Worm (Caenorhabditis elegans) whole organism, dauer: ENCODE measurements around the gene R05G9R.1.

Experiments
- unc-62 ChIP-seq: sonication (generic microtip); optimal IDR thresholded peaks from 2 replicates; lab custom pipeline; 2017; ENCODE audit warnings: missing biosample characterization, missing genetic modification reagents, missing genetic modification characterization

Gene R05G9R.1

DNA sequence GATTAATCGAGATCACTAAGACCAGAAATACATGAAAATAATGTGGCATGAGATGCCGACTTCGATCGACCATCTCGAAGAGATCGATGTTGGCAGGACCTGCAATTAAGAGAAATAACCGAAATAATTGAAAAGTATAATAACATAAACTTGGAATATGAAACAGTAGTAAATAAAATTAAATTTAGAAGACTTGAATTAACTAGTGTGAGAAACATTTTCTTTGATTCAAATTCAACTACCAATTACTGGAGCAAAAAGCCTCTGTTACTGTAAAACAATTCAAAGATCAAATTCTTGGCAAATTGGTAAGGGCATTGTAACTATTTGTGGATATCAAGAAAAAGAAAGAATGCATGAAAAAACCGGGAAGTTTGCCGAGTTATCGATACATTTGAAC lies at the start of gene R05G9R.1:
Gene R05G9R.1, minus strand, starts transcription at position 101 of the 400 bp plus-strand sequence.
- no peak for TF ChIP-seq unc-62 (GFP tag; lab: Kevin White, UChicago)

DNA sequence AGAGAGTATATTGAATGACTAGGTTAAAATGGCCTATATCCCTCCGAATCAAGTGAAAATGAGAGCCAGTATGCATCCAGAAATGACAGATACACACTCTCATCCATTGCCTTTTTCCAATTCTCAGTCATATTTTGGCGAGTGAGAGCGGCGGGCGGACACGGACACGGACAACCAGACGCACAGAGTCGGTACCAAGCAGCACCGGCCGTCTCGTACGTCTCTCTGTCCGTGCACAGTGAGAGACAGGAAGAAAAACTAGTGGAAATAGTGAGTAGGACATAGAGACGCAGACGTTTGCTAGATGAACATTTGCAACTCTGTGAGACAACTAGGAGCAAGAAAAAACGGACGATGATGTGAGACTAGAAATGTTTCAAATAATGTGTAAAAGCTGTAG lies 49.4 kb upstream of the R05G9R.1 start:
- TF ChIP-seq unc-62 (GFP tag; lab: Kevin White, UChicago): no peak

DNA sequence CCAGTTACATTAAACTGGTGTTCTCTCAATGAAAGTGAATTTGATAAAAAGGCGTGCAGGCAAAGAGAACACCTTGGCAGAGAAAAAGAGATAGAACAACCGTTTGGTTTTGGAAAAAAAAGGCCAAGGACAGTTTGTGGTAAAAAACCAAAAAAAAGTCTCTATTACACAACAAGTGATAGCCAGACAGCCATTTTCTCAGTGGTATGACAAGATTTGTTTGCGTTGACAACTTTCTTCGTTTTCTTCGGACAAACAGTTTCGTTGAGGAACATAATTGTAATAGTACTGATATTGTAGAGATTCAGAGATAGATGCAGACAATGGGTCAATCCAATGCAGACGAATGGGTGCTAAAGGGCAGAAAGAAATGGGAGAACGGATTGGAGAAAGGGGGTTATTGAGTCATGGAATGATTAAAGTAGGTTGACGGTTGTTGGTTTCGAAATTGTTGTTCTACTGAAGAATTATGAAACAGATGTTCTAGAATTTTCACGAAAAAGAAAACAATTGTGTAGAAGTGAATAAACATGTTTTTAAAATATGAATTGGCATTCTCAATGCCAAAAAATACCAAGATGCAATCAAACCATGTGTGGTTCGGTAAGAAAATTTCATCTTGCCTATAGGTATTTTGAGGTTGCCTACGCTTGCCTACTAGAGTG lies 48.5 kb upstream of the R05G9R.1 start:
- TF ChIP-seq unc-62 (GFP tag; lab: Kevin White, UChicago): no peak

DNA sequence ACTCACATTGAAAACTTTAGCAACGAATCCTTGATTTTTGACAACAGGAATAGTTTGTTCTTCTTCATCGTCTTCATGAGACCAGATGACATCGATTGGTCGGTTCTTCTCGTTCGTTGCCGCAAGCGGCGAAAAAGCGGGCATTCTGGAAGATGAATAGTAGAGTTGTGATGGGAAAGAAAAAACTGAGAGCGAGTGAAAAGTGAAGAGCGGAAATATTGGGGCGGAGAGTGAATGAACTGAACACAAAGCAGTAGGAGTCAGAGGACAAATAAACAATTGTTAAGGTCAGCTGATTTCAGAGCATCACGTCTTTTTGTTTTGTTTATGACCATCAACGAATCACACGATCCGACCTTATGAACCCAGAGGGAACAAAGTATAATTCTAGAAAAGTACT lies 47.5 kb upstream of the R05G9R.1 start, which contains the start of gene F18C5.10:
Gene F18C5.10, minus strand, starts transcription at position 145 of the 400 bp plus-strand sequence.
- TF ChIP-seq unc-62 (GFP tag; lab: Kevin White, UChicago): no peak

DNA sequence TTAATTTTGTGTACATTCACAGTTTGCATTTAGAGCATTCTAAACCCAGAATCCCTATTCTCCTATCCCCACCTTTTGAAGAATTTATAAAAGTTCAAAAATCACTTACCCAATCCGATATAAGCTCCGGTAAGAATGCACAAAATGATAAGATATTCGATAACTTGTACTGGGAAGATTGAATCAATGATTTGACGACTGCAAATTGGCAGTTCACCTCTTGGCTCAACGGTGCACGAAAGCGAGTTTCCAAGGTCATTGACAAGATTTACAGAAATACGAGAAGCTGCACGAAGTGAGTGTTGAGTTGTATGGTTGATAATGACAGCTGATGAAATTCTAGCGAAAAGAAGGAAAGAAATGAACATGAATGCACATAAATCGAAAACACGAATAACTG lies 46.5 kb upstream of the R05G9R.1 start:
- no peak for TF ChIP-seq unc-62 (GFP tag; lab: Kevin White, UChicago)

DNA sequence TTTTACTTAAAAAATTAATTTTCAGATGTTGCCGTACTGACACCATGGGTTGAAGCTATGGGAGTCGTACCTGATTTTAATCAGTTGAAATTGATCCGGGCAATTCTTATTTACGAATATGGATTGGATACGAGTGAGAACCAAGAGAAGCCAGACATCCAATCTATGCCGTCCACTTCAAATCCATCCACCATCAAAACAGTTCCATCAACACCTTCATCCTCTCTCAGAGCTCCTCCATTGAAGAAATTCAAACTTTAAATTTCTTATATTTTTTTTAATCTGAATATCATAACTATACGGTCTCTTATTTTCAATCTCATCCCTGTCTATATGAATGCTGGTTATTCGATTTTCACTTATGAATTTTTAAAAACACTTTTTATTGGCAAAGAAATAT lies 45.1 kb upstream of the R05G9R.1 start:
- TF ChIP-seq unc-62 (GFP tag; lab: Kevin White, UChicago): no peak

DNA sequence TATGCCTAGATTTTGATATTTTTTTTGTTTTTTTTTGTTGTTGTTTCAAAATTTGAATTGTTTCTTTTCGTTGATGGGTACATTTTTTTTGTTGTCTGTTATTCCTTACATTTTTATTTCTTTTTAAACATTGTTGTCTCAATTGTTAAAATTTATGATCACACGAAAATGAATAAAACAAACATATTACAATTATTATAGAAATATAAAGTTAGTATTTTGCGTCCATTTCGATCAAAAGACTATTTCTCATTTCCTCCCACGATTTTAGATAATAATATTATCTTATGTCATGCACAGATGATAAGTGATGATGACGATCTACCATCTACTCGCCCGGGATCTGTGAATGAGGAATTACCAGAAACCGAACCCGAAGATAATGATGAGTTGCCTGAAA lies 40.9 kb upstream of the R05G9R.1 start, which contains the start of gene wrn-1:
Gene wrn-1, plus strand, starts transcription at position 301 of the 400 bp plus-strand sequence.
- TF ChIP-seq unc-62 (GFP tag; lab: Kevin White, UChicago): no peak

DNA sequence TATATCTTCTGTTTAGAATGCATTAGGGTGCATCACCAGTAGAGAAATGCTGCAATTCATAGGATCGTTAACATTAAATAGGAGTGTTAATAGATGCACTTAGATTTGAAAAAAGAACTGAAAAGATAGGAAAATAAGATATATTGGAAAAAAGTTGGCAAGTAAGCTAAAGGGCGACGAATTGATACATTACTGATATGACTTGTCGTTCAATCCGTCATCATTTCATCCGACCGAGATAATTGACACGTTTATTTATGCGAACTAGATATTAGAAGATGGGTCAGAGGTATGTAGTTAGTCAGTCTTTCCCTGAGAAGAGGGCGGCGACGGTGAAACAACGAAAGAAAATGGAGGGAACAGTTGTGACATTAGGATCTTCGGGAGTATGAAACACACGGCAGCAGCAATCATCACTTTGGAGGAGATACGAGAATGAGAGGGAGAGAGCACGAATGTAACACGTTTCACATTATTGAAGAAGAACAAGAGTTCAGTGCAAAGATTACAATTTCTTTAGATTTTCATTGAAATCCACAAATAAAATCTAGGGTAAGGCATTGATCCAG lies 31.1 kb upstream of the R05G9R.1 start, which contains the start of gene lron-15:
Gene lron-15, minus strand, starts transcription at position 51 of the 569 bp plus-strand sequence.
- TF ChIP-seq unc-62 (GFP tag; lab: Kevin White, UChicago): no peak

DNA sequence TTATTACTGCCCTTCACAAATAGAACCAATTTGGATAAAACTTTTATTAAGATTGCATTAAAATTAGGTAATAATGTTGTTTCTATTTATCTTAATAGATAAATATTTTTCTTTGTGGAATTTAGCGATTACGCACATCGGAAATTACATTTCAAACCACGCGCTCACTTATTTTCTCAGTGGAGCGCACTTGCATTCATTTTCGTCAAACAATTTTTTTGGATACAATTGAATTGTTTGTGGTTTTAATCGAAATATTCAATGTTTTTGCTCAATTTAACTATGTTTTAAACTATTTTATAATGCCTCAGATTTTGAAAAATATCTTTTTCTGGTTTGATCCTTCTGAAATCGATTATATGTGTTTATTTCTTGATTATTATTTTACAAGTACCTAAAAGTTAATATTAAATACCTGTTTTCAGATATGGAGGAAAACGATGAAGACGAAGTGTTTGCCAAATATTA lies 22.2 kb upstream of the R05G9R.1 start, which contains the start of gene utp-20:
Gene utp-20, plus strand, starts transcription at position 418 of the 468 bp plus-strand sequence.
- no peak for TF ChIP-seq unc-62 (GFP tag; lab: Kevin White, UChicago)

DNA sequence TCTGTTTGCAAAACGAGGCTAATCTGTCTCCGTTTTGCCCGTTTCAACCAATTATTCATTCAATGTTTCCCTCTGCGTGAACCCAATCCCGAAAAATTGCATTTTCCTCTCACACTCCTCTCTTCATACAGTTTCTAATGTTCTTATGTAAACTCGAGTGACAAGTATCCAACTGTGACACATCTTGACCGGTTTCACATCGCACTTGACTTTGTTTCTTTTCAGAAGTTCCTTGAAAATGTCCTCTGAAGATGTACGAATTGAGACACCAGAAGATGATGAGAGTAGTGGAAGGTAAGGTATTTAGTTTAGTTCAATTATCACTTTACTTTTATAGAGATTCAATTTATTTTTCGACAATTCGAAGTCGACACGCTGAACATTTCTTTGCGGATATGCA lies 18.1 kb upstream of the R05G9R.1 start, which contains the start of gene abcx-1:
Gene abcx-1, plus strand, starts transcription at position 224 of the 400 bp plus-strand sequence.
- no peak for TF ChIP-seq unc-62 (GFP tag; lab: Kevin White, UChicago)

DNA sequence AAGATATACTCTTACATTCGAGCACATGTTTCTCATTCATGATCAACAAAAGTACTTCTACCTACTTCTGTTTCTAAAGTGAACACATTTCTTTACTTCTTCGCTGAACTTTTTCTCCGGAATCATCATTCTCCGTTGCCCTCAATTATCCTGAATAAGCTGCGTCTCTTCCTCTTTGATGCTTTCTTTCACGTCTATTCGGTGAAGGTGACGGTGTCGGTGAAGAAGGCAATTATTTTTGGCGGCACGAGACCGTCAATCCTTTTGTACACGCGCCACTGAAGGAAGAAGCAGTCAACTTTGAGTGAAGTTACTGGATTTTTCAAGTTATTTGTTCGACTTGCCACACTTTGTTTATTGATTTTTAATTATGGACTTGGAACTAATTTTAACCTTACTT lies 17.7 kb upstream of the R05G9R.1 start, which contains the start of gene abch-1:
Gene abch-1, minus strand, starts transcription at position 101 of the 400 bp plus-strand sequence.
- no peak for TF ChIP-seq unc-62 (GFP tag; lab: Kevin White, UChicago)

DNA sequence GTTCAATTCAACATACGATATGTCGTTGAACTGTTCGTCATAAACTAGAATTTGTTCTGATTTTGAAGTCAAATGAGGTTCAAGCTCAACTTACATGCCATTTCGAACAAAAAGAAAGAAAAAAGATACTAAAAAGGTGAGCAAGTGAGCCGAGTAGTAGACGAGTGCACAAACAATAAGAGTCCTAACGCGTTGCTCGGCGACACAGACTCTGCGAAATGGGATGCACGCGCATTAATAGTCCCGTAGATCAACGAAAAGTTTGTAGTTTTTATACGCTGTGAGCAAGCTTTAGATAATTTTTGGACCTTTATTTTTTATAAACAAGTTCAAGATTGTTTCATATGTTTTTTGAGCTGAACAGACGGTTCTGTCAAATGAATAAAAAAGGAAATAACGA lies 14.8 kb upstream of the R05G9R.1 start, which contains the start of gene C56E6.4:
Gene C56E6.4, minus strand, starts transcription at position 101 of the 400 bp plus-strand sequence.
- TF ChIP-seq unc-62 (GFP tag; lab: Kevin White, UChicago): no peak

DNA sequence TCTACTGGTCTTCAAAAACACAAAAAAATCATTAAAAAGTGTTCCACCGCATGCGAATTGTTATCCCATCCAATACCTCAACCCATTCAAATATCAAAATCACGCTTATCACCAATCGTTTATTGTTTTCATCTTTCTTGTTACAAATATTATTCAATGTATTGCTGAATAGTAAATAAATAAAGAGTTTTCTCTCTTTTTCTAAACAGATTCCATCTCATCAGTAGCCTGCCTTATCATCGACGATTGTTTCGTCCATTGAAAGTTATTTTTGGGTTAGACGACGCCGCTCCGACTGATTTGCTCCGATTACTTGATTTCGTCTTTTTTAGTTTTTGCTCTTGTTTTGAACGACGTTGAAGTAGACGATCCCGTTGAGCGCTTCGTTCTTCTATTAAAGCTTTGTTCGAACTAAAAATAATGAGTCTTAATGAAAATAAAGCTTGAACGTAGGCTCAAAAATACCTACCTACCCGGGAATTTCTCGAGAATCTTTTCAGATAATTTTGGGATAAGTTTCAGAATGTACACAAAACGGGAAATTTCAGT lies 12.4 kb upstream of the R05G9R.1 start:
- TF ChIP-seq unc-62 (GFP tag; lab: Kevin White, UChicago): no peak

DNA sequence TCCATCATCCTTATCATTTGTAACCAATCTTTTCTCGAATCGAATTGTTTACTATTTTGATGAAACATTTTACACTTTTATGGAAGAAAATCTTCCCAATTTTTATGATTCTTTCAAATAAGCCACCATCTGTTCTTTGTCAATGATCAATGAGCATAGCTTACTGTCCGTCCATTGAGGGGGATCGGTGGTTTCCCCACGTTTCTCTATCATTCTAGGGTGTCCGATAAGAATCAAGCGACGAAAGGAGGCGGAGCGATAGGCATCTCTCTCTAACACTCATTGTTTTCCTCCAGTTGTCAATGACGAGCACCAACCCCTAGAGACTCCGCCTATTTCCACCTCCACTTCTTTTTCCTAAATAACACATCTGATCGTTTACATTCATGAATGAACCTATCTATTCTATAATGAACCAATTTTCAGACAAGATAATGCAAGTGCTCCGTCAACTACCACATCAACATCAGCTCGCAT lies 10.7 kb upstream of the R05G9R.1 start, which contains the start of gene C56E6.2:
Gene C56E6.2, plus strand, starts transcription at position 427 of the 477 bp plus-strand sequence.
- TF ChIP-seq unc-62 (GFP tag; lab: Kevin White, UChicago): no peak

DNA sequence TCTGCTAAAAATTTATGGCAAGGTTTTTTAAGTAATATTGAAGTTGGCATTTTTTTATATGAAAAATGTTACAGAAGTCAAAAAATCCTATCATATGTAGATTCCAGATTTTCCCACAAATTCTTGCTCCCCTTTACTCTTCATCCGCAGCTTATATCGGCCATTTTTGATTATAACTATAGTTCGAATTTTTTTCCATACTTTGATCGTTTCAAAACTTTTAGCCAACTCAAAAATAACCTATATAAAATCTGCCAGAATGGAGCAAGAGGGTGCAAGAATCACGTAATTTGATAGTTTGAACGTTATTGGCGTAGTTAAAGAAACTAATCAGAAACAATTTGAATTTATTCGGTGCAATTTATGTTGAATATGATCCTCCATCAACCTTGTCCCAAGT lies 10.1 kb upstream of the R05G9R.1 start:
- TF ChIP-seq unc-62 (GFP tag; lab: Kevin White, UChicago): no peak
